Worm (Caenorhabditis elegans): ENCODE data around the gene hlh-8.

DNA sequence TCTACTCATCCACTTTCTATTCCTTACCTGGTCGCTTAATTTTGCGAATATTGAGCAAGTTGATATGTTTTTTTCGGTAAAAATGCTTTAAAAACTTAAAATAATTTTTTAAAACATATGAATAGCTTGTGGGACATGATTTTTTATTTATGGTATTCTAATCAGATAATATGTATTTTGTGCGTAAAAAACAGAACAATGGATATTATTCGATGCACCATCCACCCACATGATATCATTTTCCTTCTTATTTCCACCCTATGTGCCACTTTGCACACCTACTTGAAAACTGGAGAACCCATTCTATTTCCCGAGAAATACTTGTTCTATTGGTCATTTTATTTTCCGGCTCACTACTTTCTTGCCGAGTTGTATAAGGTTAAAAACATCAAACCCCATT is 49.0 kb upstream of the hlh-8 start, which contains the start of gene C18A11.2:
- TF ChIP-seq elt-3 (tag; optimal IDR thresholded peaks at IDR 0.05) (no peak), unc-62 (GFP tag; optimal IDR thresholded peaks at IDR 0.05) (no peak), nhr-76 (tag; optimal IDR thresholded peaks at IDR 0.05) (no peak), snpc-4 (tag; optimal IDR thresholded peaks at IDR 0.05) (no peak)
